Worm (Caenorhabditis elegans) whole organism, mixed stage, embryonic: ENCODE measurements around the gene ins-20.

Experiments
- elt-1 ChIP-seq: sonication (generic microtip); optimal IDR thresholded peaks from 2 replicates; lab custom pipeline; 2017; ENCODE audit warnings: missing genetic modification characterization, mild to moderate bottlenecking, missing compliant biosample characterization, antibody characterized with exemption, moderate library complexity, borderline replicate concordance; ENCODE audit not compliant: insufficient read depth
- hlh-1 ChIP-seq: fragments of 150-350 bp; optimal IDR thresholded peaks from 2 replicates; lab custom pipeline; 2014; ENCODE audit warnings: missing biosample characterization, missing genetic modification reagents, missing genetic modification characterization
- lin-13 ChIP-seq: fragments of 150-350 bp; optimal IDR thresholded peaks from 2 replicates; lab custom pipeline; 2014; ENCODE audit warnings: missing biosample characterization, missing genetic modification characterization
- mep-1 ChIP-seq: fragments of 150-350 bp; optimal IDR thresholded peaks from 2 replicates; lab custom pipeline; 2017; ENCODE audit warnings: missing biosample characterization, missing genetic modification reagents, missing genetic modification characterization, inconsistent platforms
- nhr-237 ChIP-seq: fragments of 150-350 bp; optimal IDR thresholded peaks from 2 replicates; lab custom pipeline; 2014; ENCODE audit warnings: missing biosample characterization, missing genetic modification characterization
- nhr-76 ChIP-seq: sonication (generic microtip); optimal IDR thresholded peaks from 2 replicates; lab custom pipeline; 2017; ENCODE audit warnings: missing biosample characterization, missing genetic modification characterization
- pha-4 ChIP-seq: fragments of 150-350 bp; optimal IDR thresholded peaks from 2 replicates; lab custom pipeline; 2018; ENCODE audit warnings: missing biosample characterization, missing genetic modification reagents, missing genetic modification characterization
- sem-2 ChIP-seq: fragments of 200-800 bp; sonication (Bioruptor generic); optimal IDR thresholded peaks from 2 replicates; lab custom pipeline; 2018; ENCODE audit warnings: mild to moderate bottlenecking, missing genetic modification characterization, missing compliant biosample characterization
- snpc-4 ChIP-seq: fragments of 150-350 bp; optimal IDR thresholded peaks from 2 replicates; lab custom pipeline; 2014; ENCODE audit warnings: missing biosample characterization, missing genetic modification characterization
- tbx-8 ChIP-seq: fragments of 200-800 bp; sonication (Bioruptor generic); optimal IDR thresholded peaks from 2 replicates; lab custom pipeline; 2018; ENCODE audit warnings: mild to moderate bottlenecking, missing genetic modification characterization, moderate library complexity, missing compliant biosample characterization

ce11 chrII:6016410-6016809 is 5.8 kb downstream of the ins-20 start, which contains the start of gene ZK84.5:
- no peak for TF ChIP-seq pha-4 (tag; lab: Kevin White, UChicago)
- TF ChIP-seq mep-1 (tag; lab: Kevin White, UChicago), result no peak
- TF ChIP-seq tbx-8, result no peak
- no peak for TF ChIP-seq lin-13 (tag; lab: Kevin White, UChicago)
- TF ChIP-seq nhr-76 (tag; lab: Kevin White, UChicago), result no peak
- TF ChIP-seq elt-1 (tag; lab: Kevin White, UChicago), result no peak
- TF ChIP-seq sem-2, result no peak
- no peak for TF ChIP-seq hlh-1
- TF ChIP-seq snpc-4, result no peak
- no peak for TF ChIP-seq nhr-237 (tag; lab: Kevin White, UChicago)
